Worm (Caenorhabditis elegans) whole organism, late embryonic: ENCODE results near the gene fbxb-116.

Experiments used
- K09A11.1 ChIP-seq: sonication (generic microtip); optimal IDR thresholded peaks from 2 replicates; lab custom pipeline; 2017; ENCODE audit warnings: antibody characterized with exemption, mild to moderate bottlenecking, missing genetic modification characterization, missing compliant biosample characterization; ENCODE audit not compliant: insufficient read depth
- T23F11.4 ChIP-seq: fragments of 200-800 bp; sonication (Bioruptor generic); optimal IDR thresholded peaks from 2 replicates; lab custom pipeline; 2018; ENCODE audit warnings: mild to moderate bottlenecking, missing genetic modification characterization, missing compliant biosample characterization
- Y22D7AL.16 ChIP-seq: sonication (generic microtip); optimal IDR thresholded peaks from 2 replicates; lab custom pipeline; 2016; ENCODE audit warnings: missing genetic modification characterization, missing compliant biosample characterization
- ceh-18 ChIP-seq: sonication (generic microtip); optimal IDR thresholded peaks from 2 replicates; lab custom pipeline; 2016; ENCODE audit warnings: missing genetic modification characterization, missing compliant biosample characterization
- ceh-19 ChIP-seq: fragments of 200-800 bp; sonication (Bioruptor generic); optimal IDR thresholded peaks from 2 replicates; lab custom pipeline; 2018; ENCODE audit warnings: mild to moderate bottlenecking, missing genetic modification characterization, missing compliant biosample characterization
- ceh-22 ChIP-seq: sonication (generic microtip); optimal IDR thresholded peaks from 2 replicates; lab custom pipeline; 2017; ENCODE audit warnings: missing biosample characterization, missing genetic modification characterization
- ceh-30 ChIP-seq: fragments of 150-350 bp; optimal IDR thresholded peaks from 2 replicates; lab custom pipeline; 2014; ENCODE audit warnings: missing biosample characterization, missing genetic modification characterization
- ceh-31 ChIP-seq: sonication (generic microtip); optimal IDR thresholded peaks from 2 replicates; lab custom pipeline; 2016; ENCODE audit warnings: missing genetic modification characterization, missing compliant biosample characterization
- ceh-34 ChIP-seq: sonication (generic microtip); optimal IDR thresholded peaks from 2 replicates; lab custom pipeline; 2016; ENCODE audit warnings: mild to moderate bottlenecking, missing genetic modification characterization, missing compliant biosample characterization
- ceh-45 ChIP-seq: fragments of 200-800 bp; sonication (Bioruptor generic); IDR thresholded peaks from 2 replicates; pipeline ENCODE4 v1.3.6; 2022; ENCODE audit warnings: missing genetic modification reagents, missing genetic modification characterization, missing compliant biosample characterization
- ceh-9 ChIP-seq: sonication (generic microtip); optimal IDR thresholded peaks from 2 replicates; lab custom pipeline; 2016; ENCODE audit warnings: mild to moderate bottlenecking, missing genetic modification characterization, inconsistent platforms, missing compliant biosample characterization
- che-1 ChIP-seq: sonication (generic microtip); optimal IDR thresholded peaks from 2 replicates; lab custom pipeline; 2016; ENCODE audit warnings: mild to moderate bottlenecking, missing genetic modification characterization, missing compliant biosample characterization
- dmd-4 ChIP-seq: sonication (generic microtip); optimal IDR thresholded peaks from 2 replicates; lab custom pipeline; 2016; ENCODE audit warnings: borderline replicate concordance, missing genetic modification characterization, missing compliant biosample characterization
- dve-1 ChIP-seq: sonication (generic microtip); optimal IDR thresholded peaks from 2 replicates; lab custom pipeline; 2017; ENCODE audit warnings: antibody characterized with exemption, mild to moderate bottlenecking, missing genetic modification characterization, missing compliant biosample characterization
- elt-2 ChIP-seq: sonication (generic microtip); optimal IDR thresholded peaks from 2 replicates; lab custom pipeline; 2016; ENCODE audit warnings: missing genetic modification reagents, missing genetic modification characterization, missing compliant biosample characterization
- elt-4 ChIP-seq: sonication (generic microtip); optimal IDR thresholded peaks from 2 replicates; lab custom pipeline; 2016; ENCODE audit warnings: missing genetic modification characterization, missing compliant biosample characterization
- ets-4 ChIP-seq: sonication (generic microtip); optimal IDR thresholded peaks from 2 replicates; lab custom pipeline; 2016; ENCODE audit warnings: missing genetic modification characterization, missing compliant biosample characterization
- eyg-1 ChIP-seq: sonication (generic microtip); optimal IDR thresholded peaks from 2 replicates; lab custom pipeline; 2016; ENCODE audit warnings: missing genotype, missing genetic modification characterization, missing compliant biosample characterization
- fax-1 ChIP-seq: sonication (generic microtip); optimal IDR thresholded peaks from 2 replicates; lab custom pipeline; 2016; ENCODE audit warnings: missing genotype, missing genetic modification characterization, missing compliant biosample characterization
- fkh-10 ChIP-seq: fragments of 150-350 bp; optimal IDR thresholded peaks from 2 replicates; lab custom pipeline; 2014; ENCODE audit warnings: missing biosample characterization, missing genetic modification reagents, missing genetic modification characterization
- gmeb-2 ChIP-seq: sonication (generic microtip); optimal IDR thresholded peaks from 2 replicates; lab custom pipeline; 2016; ENCODE audit warnings: missing genetic modification characterization, inconsistent platforms, missing compliant biosample characterization
- hlh-13 ChIP-seq: fragments of 200-800 bp; sonication (Bioruptor generic); optimal IDR thresholded peaks from 2 replicates; lab custom pipeline; 2018; ENCODE audit warnings: mild to moderate bottlenecking, missing genetic modification characterization, missing compliant biosample characterization
- hlh-30 ChIP-seq: sonication (generic microtip); optimal IDR thresholded peaks from 2 replicates; lab custom pipeline; 2017; ENCODE audit warnings: antibody characterized with exemption, missing genetic modification characterization, missing compliant biosample characterization; ENCODE audit not compliant: insufficient read depth
- lin-11 ChIP-seq: fragments of 200-800 bp; sonication (Bioruptor generic); optimal IDR thresholded peaks from 2 replicates; lab custom pipeline; 2018; ENCODE audit warnings: mild to moderate bottlenecking, missing genetic modification characterization, missing compliant biosample characterization
- madf-2 ChIP-seq: sonication (generic microtip); optimal IDR thresholded peaks from 2 replicates; lab custom pipeline; 2017; ENCODE audit warnings: missing genetic modification characterization, missing compliant biosample characterization
- mec-3 ChIP-seq: sonication (generic microtip); optimal IDR thresholded peaks from 2 replicates; lab custom pipeline; 2016; ENCODE audit warnings: borderline replicate concordance, missing genetic modification characterization, missing compliant biosample characterization
- nhr-11 ChIP-seq: fragments of 150-350 bp; optimal IDR thresholded peaks from 2 replicates; lab custom pipeline; 2014; ENCODE audit warnings: missing biosample characterization, missing genetic modification characterization
- nhr-232 ChIP-seq: sonication (generic microtip); optimal IDR thresholded peaks from 2 replicates; lab custom pipeline; 2016; ENCODE audit warnings: missing genetic modification characterization, missing compliant biosample characterization
- odd-2 ChIP-seq: sonication (generic microtip); optimal IDR thresholded peaks from 2 replicates; lab custom pipeline; 2017; ENCODE audit warnings: antibody characterized with exemption, mild to moderate bottlenecking, missing genetic modification characterization, missing compliant biosample characterization
- pha-2 ChIP-seq: sonication (generic microtip); optimal IDR thresholded peaks from 2 replicates; lab custom pipeline; 2017; ENCODE audit warnings: mild to moderate bottlenecking, missing genetic modification characterization, missing compliant biosample characterization
- pha-4 ChIP-seq: fragments of 150-350 bp; optimal IDR thresholded peaks from 2 replicates; lab custom pipeline; 2018; ENCODE audit warnings: missing biosample characterization, missing genetic modification reagents, missing genetic modification characterization
- pros-1 ChIP-seq: fragments of 150-350 bp; optimal IDR thresholded peaks from 2 replicates; lab custom pipeline; 2014; ENCODE audit warnings: missing biosample characterization, missing genetic modification reagents, missing genetic modification characterization
- sdc-2 ChIP-seq: sonication (generic microtip); optimal IDR thresholded peaks from 2 replicates; lab custom pipeline; 2016; ENCODE audit warnings: missing genotype, missing genetic modification characterization, missing compliant biosample characterization
- sox-2 ChIP-seq: fragments of 200-800 bp; sonication (Bioruptor generic); IDR thresholded peaks from 2 replicates; pipeline ENCODE4 v1.3.6; 2022; ENCODE audit warnings: missing genetic modification reagents, missing genetic modification characterization, missing compliant biosample characterization
- sox-4 ChIP-seq: sonication (generic microtip); optimal IDR thresholded peaks from 2 replicates; lab custom pipeline; 2017; ENCODE audit warnings: mild to moderate bottlenecking, missing genetic modification characterization, inconsistent platforms, missing compliant biosample characterization
- tbx-2 ChIP-seq: sonication (generic microtip); optimal IDR thresholded peaks from 2 replicates; lab custom pipeline; 2016; ENCODE audit warnings: missing genetic modification characterization, missing compliant biosample characterization
- unc-3 ChIP-seq, 2 experiments: fragments of 200-800 bp in 1 of 2; sonication (Bioruptor generic) in 1 of 2; sonication (generic microtip) in 1 of 2; conservative IDR thresholded peaks in 1 of 2; optimal IDR thresholded peaks in 1 of 2; 2 replicates each; pipeline versions ENCODE4 v1.3.6 to Lab custom; 2016 to 2022; ENCODE audit warnings: missing compliant biosample characterization in 2 of 2, missing genetic modification characterization in 2 of 2, missing genetic modification reagents in 1 of 2
- unc-42 ChIP-seq: sonication (generic microtip); optimal IDR thresholded peaks from 2 replicates; lab custom pipeline; 2016; ENCODE audit warnings: missing genotype, missing genetic modification characterization, missing compliant biosample characterization
- unc-55 ChIP-seq: sonication (generic microtip); optimal IDR thresholded peaks from 2 replicates; lab custom pipeline; 2017; ENCODE audit warnings: missing biosample characterization, missing genetic modification reagents, missing genetic modification characterization
- ztf-16 ChIP-seq: sonication (generic microtip); optimal IDR thresholded peaks from 2 replicates; lab custom pipeline; 2017; ENCODE audit warnings: missing genetic modification characterization, missing compliant biosample characterization

Gene fbxb-116

DNA sequence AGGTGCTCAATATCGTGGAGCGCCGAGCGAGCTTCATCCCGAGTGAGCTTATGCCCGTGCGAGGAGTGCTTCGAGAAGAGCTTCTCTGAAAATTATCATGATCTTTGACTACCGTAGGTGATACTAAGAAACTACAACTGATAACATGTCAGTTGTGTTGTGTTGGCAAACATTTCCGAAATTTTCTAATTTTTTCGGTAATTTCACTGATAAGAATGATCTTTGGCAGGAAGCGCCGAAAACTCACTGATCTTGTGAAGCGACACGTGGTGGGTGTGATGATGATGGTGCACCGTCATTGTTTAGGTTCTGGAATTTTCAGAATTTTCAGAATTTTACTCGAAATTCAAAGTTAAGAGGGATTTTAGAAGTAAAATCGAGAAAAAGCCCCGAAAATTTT lies 30.3 kb upstream of the fbxb-116 start, which contains the start of gene Y39B6A.1:
TSS of gene Y39B6A.1 (minus strand) at position 309 of the 400 bp plus-strand sequence.
- no peak for TF ChIP-seq nhr-232 (tag; lab: Kevin White, UChicago)
- TF ChIP-seq ceh-45, result no peak
- no peak for TF ChIP-seq gmeb-2 (tag; lab: Kevin White, UChicago)
- no peak for TF ChIP-seq pros-1 (tag; lab: Kevin White, UChicago)
- no peak for TF ChIP-seq ceh-22

- peak; percentile 2 for TF ChIP-seq elt-2 (tag; lab: Kevin White, UChicago)
- TF ChIP-seq dmd-4, result no peak
These were observed 28.1 kb upstream of the fbxb-116 start for ce11 chrV:19205450-19205849.

DNA sequence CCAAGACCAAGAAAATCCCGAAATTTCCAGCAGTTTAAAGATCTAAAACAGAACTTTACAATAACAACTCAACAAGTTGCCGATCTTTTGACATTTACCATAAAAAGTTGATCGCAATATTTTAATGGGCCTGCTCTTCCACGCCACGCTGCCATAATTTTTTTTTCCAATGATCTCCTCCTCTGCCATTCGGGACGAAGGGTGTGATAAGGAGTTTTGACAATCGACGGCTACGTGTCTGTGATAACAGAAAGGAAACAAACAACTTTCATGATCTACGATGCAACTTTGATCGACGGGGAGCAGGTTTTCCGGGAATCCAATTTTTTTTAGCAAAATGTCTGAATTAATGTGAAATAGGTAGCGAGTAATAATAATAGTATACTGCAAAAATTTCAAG lies 26.7 kb upstream of the fbxb-116 start:
- TF ChIP-seq dve-1 (tag; lab: Kevin White, UChicago), result no peak
- no peak for TF ChIP-seq unc-42
- TF ChIP-seq elt-2 (tag; lab: Kevin White, UChicago), result peak; percentile 65
- TF ChIP-seq, all 69 proteins: peak for 1

DNA sequence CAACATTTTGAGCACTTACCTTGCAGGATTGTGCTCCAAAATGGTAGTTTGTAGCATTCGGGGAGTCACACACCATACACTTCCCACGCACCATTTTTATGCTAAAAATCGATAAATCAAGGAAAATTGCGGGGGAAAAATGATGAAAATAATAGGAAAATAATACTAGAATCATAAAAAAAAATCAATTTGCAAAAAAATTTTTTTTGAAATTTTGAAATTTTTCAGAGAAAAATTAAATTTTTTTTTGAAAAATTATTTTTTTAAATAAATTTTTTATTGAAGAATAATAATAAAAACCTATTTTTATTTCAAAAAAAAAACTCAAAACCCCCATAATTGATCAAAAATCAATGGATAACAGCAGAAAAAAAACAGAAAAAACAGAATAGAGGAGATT lies 21.8 kb upstream of the fbxb-116 start, which contains the start of gene nhr-79:
TSS of gene nhr-79 (minus strand) at position 101 of the 400 bp plus-strand sequence.
- TF ChIP-seq sox-4, result no peak
- TF ChIP-seq gmeb-2 (tag; lab: Kevin White, UChicago), result no peak
- TF ChIP-seq mec-3 (tag; lab: Kevin White, UChicago), result no peak
- TF ChIP-seq fax-1 (tag; lab: Kevin White, UChicago), result no peak
- TF ChIP-seq unc-55 (GFP tag; lab: Kevin White, UChicago), result no peak
- TF ChIP-seq dmd-4, result no peak
- no peak for TF ChIP-seq che-1 (tag; lab: Kevin White, UChicago)
- TF ChIP-seq T23F11.4 (GFP tag; lab: Kevin White, UChicago), result no peak
- TF ChIP-seq madf-2 (tag; lab: Kevin White, UChicago), result no peak
- no peak for TF ChIP-seq hlh-30 (tag; lab: Kevin White, UChicago)
- TF ChIP-seq ztf-16, result no peak
- no peak for TF ChIP-seq ceh-19 (GFP tag; lab: Kevin White, UChicago)
- TF ChIP-seq unc-3 (GFP tag; conservative IDR thresholded peaks at IDR 0.05; lab: Robert Waterston, UW), result no peak
- TF ChIP-seq unc-3 (tag; optimal IDR thresholded peaks at IDR 0.05; lab: Kevin White, UChicago), result no peak
- no peak for TF ChIP-seq pha-4 (tag; lab: Kevin White, UChicago)
- no peak for TF ChIP-seq Y22D7AL.16
- no peak for TF ChIP-seq ceh-9 (tag; lab: Kevin White, UChicago)
- TF ChIP-seq ets-4 (tag; lab: Kevin White, UChicago), result no peak
- no peak for TF ChIP-seq ceh-30

ce11 chrV:19212354-19212753 lies 21.2 kb upstream of the fbxb-116 start:
- TF ChIP-seq ceh-18 (tag; lab: Kevin White, UChicago), result no peak
- no peak for TF ChIP-seq hlh-13
- TF ChIP-seq pha-2 (tag; lab: Kevin White, UChicago), result no peak
- TF ChIP-seq elt-2 (tag; lab: Kevin White, UChicago), result peak; percentile 40
- no peak for TF ChIP-seq sox-2 (GFP tag; lab: Robert Waterston, UW)
- TF ChIP-seq K09A11.1 (tag; lab: Kevin White, UChicago), result no peak

DNA sequence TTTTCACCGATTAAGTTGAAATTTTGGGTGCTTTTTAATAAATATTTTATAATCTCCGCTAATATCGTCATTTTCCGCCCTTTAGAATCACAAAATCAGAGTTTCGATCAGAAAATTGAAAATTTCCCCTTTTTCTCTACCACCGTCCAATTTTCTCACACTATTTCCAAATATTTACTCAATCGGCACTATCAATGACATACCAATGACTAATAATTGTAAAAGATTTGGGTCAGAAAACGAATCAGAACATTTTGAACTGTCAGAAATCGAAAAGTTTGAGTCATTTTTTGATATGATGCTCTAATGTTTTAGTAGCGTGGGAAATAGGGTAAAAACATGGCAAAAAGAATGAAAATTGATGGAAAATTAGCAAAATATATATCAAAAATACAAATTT lies 16.5 kb upstream of the fbxb-116 start, which contains the start of gene srr-2:
TSS of gene srr-2 (minus strand) at position 73 of the 400 bp plus-strand sequence.
- TF ChIP-seq pha-2 (tag; lab: Kevin White, UChicago) (no peak), fkh-10 (GFP tag; lab: Kevin White, UChicago) (no peak), tbx-2 (tag; lab: Kevin White, UChicago) (no peak), nhr-11 (tag; lab: Kevin White, UChicago) (no peak), Y22D7AL.16 (no peak), pha-4 (tag; lab: Kevin White, UChicago) (no peak), odd-2 (tag; lab: Kevin White, UChicago) (no peak), sox-2 (GFP tag; lab: Robert Waterston, UW) (no peak), lin-11 (tag; lab: Kevin White, UChicago) (no peak), elt-4 (tag; lab: Kevin White, UChicago) (no peak), ets-4 (tag; lab: Kevin White, UChicago) (no peak), ceh-34 (no peak), sox-4 (no peak), sdc-2 (tag; lab: Kevin White, UChicago) (no peak), ztf-16 (no peak), eyg-1 (tag; lab: Kevin White, UChicago) (no peak), K09A11.1 (tag; lab: Kevin White, UChicago) (no peak), ceh-31 (no peak)
- TF ChIP-seq, all 69 proteins: peak for 0
